Fruit fly (Drosophila melanogaster) whole organism, embryonic: ENCODE data around the gene CG5235.

Experiments
- Aef1 ChIP-seq: fragments of 200-800 bp; sonication (Bioruptor generic); IDR thresholded peaks from 3 replicates; pipeline ENCODE4 v1.3.6; 2022; ENCODE audit warnings: missing biosample characterization, missing genetic modification characterization
- Antp ChIP-seq: fragments of 200-800 bp; sonication (Bioruptor generic); optimal IDR thresholded peaks from 3 replicates; lab custom pipeline; 2016; ENCODE audit warnings: missing biosample characterization, missing genetic modification characterization
- C15 ChIP-seq: fragments of 200-800 bp; sonication (Bioruptor generic); IDR thresholded peaks from 3 replicates; pipeline ENCODE4 v1.3.6; 2022; ENCODE audit warnings: missing biosample characterization, missing genetic modification characterization
- CG10366 ChIP-seq: fragments of 200-800 bp; sonication (Bioruptor generic); IDR thresholded peaks from 2 replicates; pipeline ENCODE4 v1.3.6; 2022; ENCODE audit warnings: missing biosample characterization, missing genetic modification characterization
- CG10565 ChIP-seq: fragments of 200-800 bp; sonication (Bioruptor generic); optimal IDR thresholded peaks from 3 replicates; lab custom pipeline; 2016; ENCODE audit warnings: missing biosample characterization, mild to moderate bottlenecking, missing genetic modification characterization
- CG11696 ChIP-seq: fragments of 200-800 bp; sonication (Bioruptor generic); IDR thresholded peaks from 2 replicates; pipeline ENCODE4 v1.3.6; 2022; ENCODE audit warnings: missing biosample characterization, missing genetic modification characterization
- CG12155 ChIP-seq: fragments of 200-800 bp; sonication (Bioruptor generic); optimal IDR thresholded peaks from 3 replicates; lab custom pipeline; 2016; ENCODE audit warnings: missing biosample characterization, missing genetic modification characterization
- CG1233 ChIP-seq: fragments of 200-800 bp; sonication (Bioruptor generic); optimal IDR thresholded peaks from 4 replicates; lab custom pipeline; 2018; ENCODE audit warnings: missing biosample characterization, mild to moderate bottlenecking, missing genetic modification characterization
- CG13287 ChIP-seq: fragments of 200-800 bp; sonication (Bioruptor generic); IDR thresholded peaks from 2 replicates; pipeline ENCODE4 v1.3.6; 2022; ENCODE audit warnings: missing biosample characterization, missing genetic modification characterization; ENCODE audit not compliant: partially characterized antibody
- CG17802 ChIP-seq: fragments of 200-800 bp; sonication (Bioruptor generic); optimal IDR thresholded peaks from 2 replicates; lab custom pipeline; 2018; ENCODE audit warnings: missing biosample characterization, mild to moderate bottlenecking, missing genetic modification characterization, moderate library complexity
- CG18262 ChIP-seq: fragments of 200-800 bp; optimal IDR thresholded peaks from 3 replicates; lab custom pipeline; 2019; ENCODE audit warnings: missing biosample characterization, mild to moderate bottlenecking, missing genetic modification characterization, moderate library complexity
- CG1832 ChIP-seq: fragments of 200-800 bp; sonication (Bioruptor generic); optimal IDR thresholded peaks from 2 replicates; lab custom pipeline; 2017; ENCODE audit warnings: missing biosample characterization, mild to moderate bottlenecking, missing genetic modification characterization, inconsistent platforms
- CG18619 ChIP-seq: fragments of 200-800 bp; sonication (Bioruptor generic); optimal IDR thresholded peaks from 3 replicates; lab custom pipeline; 2017; ENCODE audit warnings: missing biosample characterization, mild to moderate bottlenecking, missing genetic modification characterization
- CG31224 ChIP-seq: fragments of 200-800 bp; sonication (Bioruptor generic); IDR thresholded peaks from 2 replicates; pipeline ENCODE4 v1.3.6; 2022; ENCODE audit warnings: missing biosample characterization, missing genetic modification characterization
- CG3726 ChIP-seq: fragments of 200-800 bp; sonication (Bioruptor generic); IDR thresholded peaks from 3 replicates; pipeline ENCODE4, ENCODE4 v1.3.6; 2022; ENCODE audit warnings: missing biosample characterization, missing genetic modification characterization
- CG6175 ChIP-seq: fragments of 200-800 bp; sonication (Bioruptor generic); IDR thresholded peaks from 3 replicates; pipeline ENCODE4 v1.3.6; 2022; ENCODE audit warnings: missing biosample characterization, missing genetic modification characterization
- CG8359 ChIP-seq: fragments of 200-800 bp; sonication (Bioruptor generic); optimal IDR thresholded peaks from 2 replicates; lab custom pipeline; 2017; ENCODE audit warnings: missing biosample characterization, mild to moderate bottlenecking, missing genetic modification characterization, borderline replicate concordance
- CHES-1-like ChIP-seq: fragments of 200-800 bp; sonication (Bioruptor generic); optimal IDR thresholded peaks from 2 replicates; lab custom pipeline; 2016; ENCODE audit warnings: missing biosample characterization, missing genetic modification characterization
- Dad ChIP-seq: fragments of 200-800 bp; sonication (Bioruptor generic); optimal IDR thresholded peaks from 3 replicates; lab custom pipeline; 2016; ENCODE audit warnings: missing biosample characterization, missing genetic modification characterization
- Fer1 ChIP-seq: fragments of 200-800 bp; sonication (Bioruptor generic); optimal IDR thresholded peaks from 2 replicates; lab custom pipeline; 2017; ENCODE audit warnings: missing biosample characterization, mild to moderate bottlenecking, missing genetic modification characterization
- Gsc ChIP-seq: fragments of 200-800 bp; sonication (Bioruptor generic); IDR thresholded peaks from 2 replicates; pipeline ENCODE4 v1.3.6; 2022; ENCODE audit warnings: missing biosample characterization, missing genetic modification characterization
- H2.0 ChIP-seq: fragments of 200-800 bp; sonication (Bioruptor generic); IDR thresholded peaks from 2 replicates; pipeline ENCODE4 v1.3.6; 2022; ENCODE audit warnings: missing biosample characterization, missing genetic modification characterization
- Hsf ChIP-seq: fragments of 200-800 bp; sonication (Bioruptor generic); optimal IDR thresholded peaks from 3 replicates; lab custom pipeline; 2016; ENCODE audit warnings: missing biosample characterization, missing genetic modification characterization
- Lhr ChIP-seq: fragments of 200-800 bp; sonication (Bioruptor generic); optimal IDR thresholded peaks from 3 replicates; lab custom pipeline; 2017; ENCODE audit warnings: mild to moderate bottlenecking, missing biosample characterization, missing genetic modification reagents, missing genetic modification characterization
- Lpt ChIP-seq: fragments of >200 bp; optimal IDR thresholded peaks from 2 replicates; lab custom pipeline; 2018; ENCODE audit warnings: missing biosample characterization, missing genetic modification characterization
- Side ChIP-seq: fragments of 200-800 bp; sonication (Bioruptor generic); optimal IDR thresholded peaks from 2 replicates; lab custom pipeline; 2016; ENCODE audit warnings: missing biosample characterization, missing genetic modification characterization
- Ssrp ChIP-seq: fragments of 200-800 bp; sonication (Bioruptor generic); optimal IDR thresholded peaks from 2 replicates; lab custom pipeline; 2018; ENCODE audit warnings: missing biosample characterization, mild to moderate bottlenecking, missing genetic modification characterization, moderate library complexity
- az2 ChIP-seq: fragments of 200-800 bp; sonication (Bioruptor generic); optimal IDR thresholded peaks from 3 replicates; lab custom pipeline; 2016; ENCODE audit warnings: missing biosample characterization, missing genetic modification characterization
- bab2 ChIP-seq: fragments of 200-800 bp; sonication (Bioruptor generic); optimal IDR thresholded peaks from 2 replicates; lab custom pipeline; 2016; ENCODE audit warnings: missing biosample characterization, missing genetic modification characterization
- bcd ChIP-seq: fragments of 200-800 bp; sonication (Bioruptor generic); optimal IDR thresholded peaks from 2 replicates; lab custom pipeline; 2017; ENCODE audit warnings: missing biosample characterization, mild to moderate bottlenecking, missing genetic modification characterization
- bigmax ChIP-seq: fragments of 200-800 bp; sonication (Bioruptor generic); optimal IDR thresholded peaks from 2 replicates; lab custom pipeline; 2018; ENCODE audit warnings: missing biosample characterization, mild to moderate bottlenecking, missing genetic modification characterization
- chif ChIP-seq, 2 experiments: fragments of 200-800 bp; sonication (Bioruptor generic); optimal IDR thresholded peaks; 3 replicates each; lab custom pipeline; 2016; ENCODE audit warnings: missing biosample characterization in 2 of 2, missing genetic modification characterization in 2 of 2
- ci ChIP-seq: fragments of 200-800 bp; sonication (Bioruptor generic); IDR thresholded peaks from 3 replicates; pipeline ENCODE4 v1.3.6; 2022; ENCODE audit warnings: missing biosample characterization, missing genetic modification characterization
- dysf ChIP-seq: fragments of 200-800 bp; sonication (Bioruptor generic); IDR thresholded peaks from 3 replicates; pipeline ENCODE4 v1.3.6; 2022; ENCODE audit warnings: missing biosample characterization, missing genetic modification characterization
- fd3F ChIP-seq: fragments of 200-800 bp; sonication (Bioruptor generic); optimal IDR thresholded peaks from 2 replicates; lab custom pipeline; 2018; ENCODE audit warnings: missing biosample characterization, mild to moderate bottlenecking, missing genetic modification characterization, moderate library complexity
- kah ChIP-seq: fragments of 200-800 bp; sonication (Bioruptor generic); optimal IDR thresholded peaks from 2 replicates; lab custom pipeline; 2018; ENCODE audit warnings: missing biosample characterization, mild to moderate bottlenecking, missing genetic modification characterization
- lola ChIP-seq, 3 experiments: fragments of >200 bp in 2 of 3; fragments of 200-800 bp in 1 of 3; sonication (Bioruptor generic) in 1 of 3; optimal IDR thresholded peaks; 2 replicates each; lab custom pipeline; 2017 to 2019; ENCODE audit warnings: missing biosample characterization in 3 of 3, missing genetic modification characterization in 3 of 3, mild to moderate bottlenecking in 1 of 3, moderate library complexity in 1 of 3
- mam ChIP-seq: fragments of 200-800 bp; sonication (Bioruptor generic); optimal IDR thresholded peaks from 3 replicates; lab custom pipeline; 2016; ENCODE audit warnings: missing biosample characterization, missing genetic modification characterization
- odd ChIP-seq: fragments of 200-800 bp; sonication (Bioruptor generic); optimal IDR thresholded peaks from 2 replicates; lab custom pipeline; 2017; ENCODE audit warnings: missing biosample characterization, mild to moderate bottlenecking, missing genetic modification characterization
- p53 ChIP-seq: fragments of 200-800 bp; sonication (Bioruptor generic); optimal IDR thresholded peaks from 2 replicates; lab custom pipeline; 2016; ENCODE audit warnings: missing biosample characterization, missing genetic modification characterization
- peb ChIP-seq: fragments of 200-800 bp; sonication (Bioruptor generic); IDR thresholded peaks from 2 replicates; pipeline ENCODE4 v1.3.6; 2022; ENCODE audit warnings: missing biosample characterization, missing genetic modification characterization
- sd ChIP-seq: fragments of 200-800 bp; sonication (Bioruptor generic); optimal IDR thresholded peaks from 3 replicates; lab custom pipeline; 2018; ENCODE audit warnings: missing biosample characterization, mild to moderate bottlenecking, missing genetic modification characterization, moderate library complexity
- sisA ChIP-seq: fragments of 200-800 bp; sonication (Bioruptor generic); IDR thresholded peaks from 2 replicates; pipeline ENCODE4 v1.3.6; 2022; ENCODE audit warnings: missing biosample characterization, missing genetic modification characterization
- tio ChIP-seq: fragments of 200-800 bp; sonication (Bioruptor generic); optimal IDR thresholded peaks from 2 replicates; lab custom pipeline; 2017; ENCODE audit warnings: missing biosample characterization, missing genetic modification characterization, inconsistent platforms
- toy ChIP-seq: fragments of 200-800 bp; sonication (Bioruptor generic); IDR thresholded peaks from 2 replicates; pipeline ENCODE4 v1.3.6; 2022; ENCODE audit warnings: missing biosample characterization, missing genetic modification characterization
- tx ChIP-seq: fragments of 200-800 bp; sonication (Bioruptor generic); optimal IDR thresholded peaks from 2 replicates; lab custom pipeline; 2016; ENCODE audit warnings: missing biosample characterization, missing genetic modification characterization
- unc-4 ChIP-seq: fragments of 200-800 bp; sonication (Bioruptor generic); IDR thresholded peaks from 2 replicates; pipeline ENCODE4 v1.3.6; 2022; ENCODE audit warnings: missing biosample characterization, missing genetic modification characterization; ENCODE audit not compliant: partially characterized antibody
- vnd ChIP-seq: fragments of 200-800 bp; sonication (Bioruptor generic); IDR thresholded peaks from 3 replicates; pipeline ENCODE4 v1.3.6; 2022; ENCODE audit warnings: missing biosample characterization, missing genetic modification characterization; ENCODE audit not compliant: partially characterized antibody
- wor ChIP-seq: fragments of 200-800 bp; sonication (Bioruptor generic); IDR thresholded peaks from 2 replicates; pipeline ENCODE4 v1.3.6; 2022; ENCODE audit warnings: missing biosample characterization, missing genetic modification characterization

Gene CG5235

DNA sequence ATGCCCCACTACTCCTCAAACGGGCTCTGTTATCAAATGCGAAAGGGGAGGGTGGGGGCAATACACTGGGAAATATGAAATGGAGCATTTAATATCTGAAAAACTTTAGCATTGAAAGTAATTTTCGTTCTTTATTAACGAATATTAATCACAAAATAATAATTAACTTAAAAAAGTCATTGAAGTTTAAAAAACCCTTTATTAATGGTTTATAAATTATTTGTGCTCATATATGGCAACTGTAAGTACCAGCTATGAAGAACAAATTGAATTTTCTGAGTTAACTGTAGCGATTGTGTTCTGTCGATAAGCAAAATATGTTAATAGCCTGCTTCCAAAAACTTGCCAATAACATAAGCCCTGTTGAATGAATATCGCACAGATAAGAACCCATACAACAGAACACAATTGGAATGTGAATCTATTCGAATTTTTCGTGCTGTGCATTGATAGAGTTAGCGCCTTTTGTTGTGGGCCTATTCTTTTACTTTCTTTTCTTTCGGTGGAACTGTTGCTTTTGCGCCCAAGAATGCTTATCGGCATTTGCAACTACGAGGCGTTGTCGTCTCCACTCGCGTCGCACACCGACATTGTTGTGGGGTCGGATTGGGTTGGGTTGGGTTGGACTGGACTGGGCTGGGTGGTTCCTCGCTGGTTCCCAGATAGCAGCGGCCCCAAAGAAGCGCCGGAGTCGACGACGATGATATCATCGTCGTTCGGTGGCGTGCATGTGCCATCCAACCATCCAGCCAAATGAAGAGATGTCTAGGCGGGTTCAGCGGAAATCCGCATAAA, 29.2 kb downstream of the CG5235 start (continued):
- TF ChIP-seq Antp (peak; percentile 19), lola (GFP tag; optimal IDR thresholded peaks at IDR 0.05; lab: Kevin White, UChicago) (peak in 1 of 3 experiments; percentile 73), C15 (GFP tag; lab: Robert Waterston, UW) (0 out of 3 replicates have a peak, but pooled peaks have one; percentile 27), Gsc (GFP tag; lab: Robert Waterston, UW) (no peak), sisA (GFP tag; lab: Robert Waterston, UW) (peak; percentile 20; the same call in 1 of the 2 replicates), CHES-1-like (GFP tag; lab: Kevin White, UChicago) (peak; percentile 14), CG11696 (GFP tag; lab: Robert Waterston, UW) (0 out of 2 replicates have a peak, but pooled peaks have one; percentile 14), ci (GFP tag; lab: Robert Waterston, UW) (no peak), CG18262 (tag; lab: Kevin White, UChicago) (peak; percentile 79), bcd (GFP tag; lab: Kevin White, UChicago) (no peak), H2.0 (GFP tag; lab: Robert Waterston, UW) (no peak), Ssrp (peak; percentile 52), CG12155 (GFP tag; lab: Kevin White, UChicago) (peak; percentile 38), CG13287 (GFP tag; lab: Robert Waterston, UW) (no peak), bigmax (GFP tag; lab: Kevin White, UChicago) (no peak), CG3726 (GFP tag; lab: Robert Waterston, UW) (0 out of 3 replicates have a peak, but pooled peaks have one; percentile 28), p53 (GFP tag; lab: Kevin White, UChicago) (no peak), CG31224 (no peak), toy (GFP tag; lab: Robert Waterston, UW) (no peak), dysf (GFP tag; lab: Robert Waterston, UW) (peak; percentile 46; the same call in 1 of the 3 replicates), wor (no peak), Aef1 (GFP tag; lab: Robert Waterston, UW) (no peak), CG17802 (tag; lab: Kevin White, UChicago) (no peak), sd (tag; lab: Kevin White, UChicago) (peak; percentile 76), Lpt (GFP tag; lab: Kevin White, UChicago) (no peak), kah (GFP tag; lab: Kevin White, UChicago) (no peak), Hsf (GFP tag; lab: Kevin White, UChicago) (peak; percentile 44), peb (no peak), CG18619 (GFP tag; lab: Kevin White, UChicago) (peak; percentile 59), CG1832 (GFP tag; lab: Kevin White, UChicago) (no peak), odd (peak; percentile 54), chif (GFP tag; optimal IDR thresholded peaks at IDR 0.05; lab: Kevin White, UChicago) (peak in 1 of 2 experiments; percentile 36), CG8359 (GFP tag; lab: Kevin White, UChicago) (peak; percentile 25), Dad (no peak), Lhr (no peak), tio (GFP tag; lab: Kevin White, UChicago) (peak; percentile 65), mam (peak; percentile 5), fd3F (GFP tag; lab: Kevin White, UChicago) (no peak), CG1233 (GFP tag; lab: Kevin White, UChicago) (peak; percentile 46), bab2 (GFP tag; lab: Kevin White, UChicago) (peak; percentile 27), vnd (GFP tag; lab: Robert Waterston, UW) (no peak), CG10366 (GFP tag; lab: Robert Waterston, UW) (peak; percentile 9; the same call in 1 of the 2 replicates), CG10565 (GFP tag; lab: Kevin White, UChicago) (no peak), az2 (GFP tag; lab: Kevin White, UChicago) (peak; percentile 51), tx (GFP tag; lab: Kevin White, UChicago) (no peak), Fer1 (GFP tag; lab: Kevin White, UChicago) (peak; percentile 26), CG6175 (peak; percentile 68; the same call in 1 of the 3 replicates), Side (GFP tag; lab: Kevin White, UChicago) (no peak), unc-4 (GFP tag; lab: Robert Waterston, UW) (no peak)
